Worm (Caenorhabditis elegans) whole organism, young adult: ENCODE results near the gene T23F6.3.
A peak's percentile ranks its signal among the peaks of the same experiment; 100 is the strongest.

Source experiments
- B0261.1 ChIP-seq: sonication (generic microtip); optimal IDR thresholded peaks from 2 replicates; lab custom pipeline; 2016; ENCODE audit warnings: mild to moderate bottlenecking, missing genetic modification characterization, moderate library complexity, missing compliant biosample characterization
- F22D6.2 ChIP-seq: sonication (generic microtip); optimal IDR thresholded peaks from 2 replicates; lab custom pipeline; 2016; ENCODE audit warnings: mild to moderate bottlenecking, missing genetic modification characterization, missing compliant biosample characterization
- ZK185.1 ChIP-seq: sonication (generic microtip); optimal IDR thresholded peaks from 2 replicates; lab custom pipeline; 2016; ENCODE audit warnings: mild to moderate bottlenecking, missing genetic modification characterization, missing compliant biosample characterization; ENCODE audit not compliant: poor library complexity, severe bottlenecking
- ceh-27 ChIP-seq: fragments of 200-800 bp; sonication (Bioruptor generic); optimal IDR thresholded peaks from 2 replicates; lab custom pipeline; 2018; ENCODE audit warnings: mild to moderate bottlenecking, missing genetic modification characterization, moderate library complexity, missing compliant biosample characterization
- dpl-1 ChIP-seq: fragments of 150-350 bp; optimal IDR thresholded peaks from 2 replicates; lab custom pipeline; 2014; ENCODE audit warnings: missing biosample characterization, missing genetic modification reagents, missing genetic modification characterization
- efl-1 ChIP-seq: fragments of 150-350 bp; optimal IDR thresholded peaks from 2 replicates; lab custom pipeline; 2014; ENCODE audit warnings: missing biosample characterization, missing genetic modification reagents, missing genetic modification characterization
- egrh-3 ChIP-seq: fragments of 200-800 bp; sonication (Bioruptor generic); IDR thresholded peaks from 2 replicates; pipeline ENCODE4 v1.3.6; 2022; ENCODE audit warnings: missing genetic modification reagents, missing genetic modification characterization, missing compliant biosample characterization
- hmg-1.2 ChIP-seq: fragments of 200-800 bp; sonication (Bioruptor generic); IDR thresholded peaks from 2 replicates; pipeline ENCODE4 v1.3.6; 2022; ENCODE audit warnings: missing genetic modification reagents, missing genetic modification characterization, missing compliant biosample characterization
- hmg-20 ChIP-seq: fragments of 200-800 bp; sonication (Bioruptor generic); IDR thresholded peaks from 2 replicates; pipeline ENCODE4 v1.3.6; 2022; ENCODE audit warnings: missing genetic modification reagents, missing genetic modification characterization, missing compliant biosample characterization
- repo-1 ChIP-seq: sonication (generic microtip); optimal IDR thresholded peaks from 2 replicates; lab custom pipeline; 2017; ENCODE audit warnings: mild to moderate bottlenecking, missing genetic modification characterization, missing compliant biosample characterization
- tbp1 ChIP-seq: fragments of 200-800 bp; sonication (Bioruptor generic); optimal IDR thresholded peaks from 2 replicates; lab custom pipeline; 2018; ENCODE audit warnings: mild to moderate bottlenecking, missing genetic modification characterization, missing compliant biosample characterization
- tlf-1 ChIP-seq: fragments of 200-800 bp; sonication (Bioruptor generic); optimal IDR thresholded peaks from 2 replicates; lab custom pipeline; 2018; ENCODE audit warnings: mild to moderate bottlenecking, missing genetic modification characterization, missing compliant biosample characterization
- unc-130 ChIP-seq: sonication (generic microtip); optimal IDR thresholded peaks from 2 replicates; lab custom pipeline; 2016; ENCODE audit warnings: missing genetic modification reagents, missing genetic modification characterization, missing compliant biosample characterization
- ztf-28 ChIP-seq: fragments of 200-800 bp; sonication (Bioruptor generic); IDR thresholded peaks from 2 replicates; pipeline ENCODE4 v1.3.6; 2022; ENCODE audit warnings: missing genetic modification reagents, missing genetic modification characterization, missing compliant biosample characterization

- TF ChIP-seq ceh-27 (GFP tag; lab: Kevin White, UChicago) (no peak), hmg-1.2 (no peak), B0261.1 (no peak), tlf-1 (GFP tag; lab: Kevin White, UChicago) (no peak), unc-130 (no peak), efl-1 (GFP tag; lab: Kevin White, UChicago) (no peak), egrh-3 (GFP tag; lab: Robert Waterston, UW) (peak; percentile 46; the same call in 1 of the 2 replicates), tbp1 (GFP tag; lab: Kevin White, UChicago) (no peak), F22D6.2 (tag; lab: Kevin White, UChicago) (no peak), repo-1 (tag; lab: Kevin White, UChicago) (no peak), dpl-1 (GFP tag; lab: Kevin White, UChicago) (no peak), ztf-28 (no peak), ZK185.1 (tag; lab: Kevin White, UChicago) (no peak), hmg-20 (GFP tag; lab: Robert Waterston, UW) (no peak)
Observed at ce11 chrIV:12743680-12744079, 19.1 kb upstream of the T23F6.3 start.
